Worm (Caenorhabditis elegans): Measurements from ENCODE around the gene C34C12.12.
A peak's percentile ranks its signal among the peaks of the same experiment; 100 is the strongest.

The C34C12.12 gene

DNA sequence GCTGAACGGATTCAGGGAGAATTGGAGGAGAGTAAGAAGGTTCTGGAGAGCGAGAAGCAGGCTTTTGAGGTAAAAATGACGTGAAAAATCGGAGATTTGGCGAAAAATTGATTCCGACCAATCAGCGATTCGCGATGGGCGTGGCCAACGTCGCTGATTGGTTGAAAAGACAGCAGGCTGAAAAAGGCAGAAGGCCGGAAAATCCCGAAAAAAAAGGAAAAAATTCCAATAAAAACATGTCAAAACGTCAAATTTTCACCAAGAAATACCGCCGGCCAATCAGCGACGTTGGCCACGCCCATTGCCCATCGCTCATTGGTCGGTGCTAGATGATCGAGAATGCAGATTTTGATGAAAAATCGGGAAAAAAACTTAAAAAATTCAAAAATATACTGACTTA, 35.5 kb upstream of the C34C12.12 start:
- TF ChIP-seq fos-1 (tag; optimal IDR thresholded peaks at IDR 0.05) (no peak), nfya-1 (tag; optimal IDR thresholded peaks at IDR 0.05; ENCODE audit: insufficient read depth) (peak; percentile 87), elt-3 (tag; optimal IDR thresholded peaks at IDR 0.05) (no peak)

DNA sequence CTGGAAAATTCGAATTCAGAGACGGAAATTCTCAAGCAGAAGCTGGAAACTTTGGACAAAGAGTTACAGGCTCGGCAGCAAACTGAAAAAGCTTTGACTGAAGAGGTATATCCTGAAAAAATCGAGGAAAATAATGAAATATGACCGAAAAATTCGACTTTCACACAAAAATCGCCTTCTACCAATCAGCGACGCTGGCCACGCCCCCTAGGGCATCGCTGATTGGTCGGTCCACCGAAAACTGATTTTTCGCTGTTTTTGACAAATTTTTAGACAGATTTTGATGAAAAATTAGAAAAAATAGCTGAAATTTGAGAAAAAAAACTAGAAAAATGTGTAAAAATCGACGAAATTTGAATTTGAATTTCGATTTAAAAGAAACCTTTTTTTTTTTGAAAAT, 34.1 kb upstream of the C34C12.12 start:
- TF ChIP-seq nfya-1 (tag; optimal IDR thresholded peaks at IDR 0.05; ENCODE audit: insufficient read depth), result peak; percentile 97
- no peak for TF ChIP-seq ceh-28 (tag; optimal IDR thresholded peaks at IDR 0.05)
- no peak for TF ChIP-seq ama-1 (optimal IDR thresholded peaks at IDR 0.05)

DNA sequence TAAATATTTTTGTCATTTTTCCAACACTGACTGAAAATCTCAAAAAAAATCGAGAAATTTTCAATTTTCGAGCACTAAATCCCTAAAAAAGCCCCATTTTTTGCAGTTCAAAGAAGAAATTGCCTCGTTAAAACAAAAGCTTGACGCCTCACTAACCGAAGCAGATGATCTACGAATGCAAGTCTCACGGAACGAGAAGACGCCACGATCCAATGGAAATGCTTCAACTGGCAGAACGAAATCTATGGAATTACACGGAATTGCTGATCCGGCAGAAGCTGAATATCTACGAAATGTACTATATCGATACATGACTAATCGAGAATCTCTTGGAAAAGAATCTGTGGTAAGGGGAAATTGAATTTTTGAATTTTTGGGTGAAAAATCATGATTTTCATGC, 29.1 kb upstream of the C34C12.12 start:
- no peak for TF ChIP-seq unc-39 (tag; optimal IDR thresholded peaks at IDR 0.05)
- TF ChIP-seq nhr-76 (tag; optimal IDR thresholded peaks at IDR 0.05), result no peak
- TF ChIP-seq pqm-1 (tag; optimal IDR thresholded peaks at IDR 0.05), result no peak
- no peak for TF ChIP-seq ztf-4 (tag; optimal IDR thresholded peaks at IDR 0.05)
- TF ChIP-seq R02D3.7 (tag; optimal IDR thresholded peaks at IDR 0.05), result no peak
- no peak for TF ChIP-seq nhr-12 (tag; optimal IDR thresholded peaks at IDR 0.05)
- TF ChIP-seq lin-39 (tag; optimal IDR thresholded peaks at IDR 0.05), result no peak
- TF ChIP-seq egl-27 (tag; optimal IDR thresholded peaks at IDR 0.05), result no peak
- no peak for TF ChIP-seq fkh-10 (GFP tag; optimal IDR thresholded peaks at IDR 0.05)
- no peak for TF ChIP-seq elt-2 (tag; optimal IDR thresholded peaks at IDR 0.05)
- no peak for TF ChIP-seq skn-1 (tag; optimal IDR thresholded peaks at IDR 0.05)

ce11 chrIII:3425438-3425837, 27.6 kb upstream of the C34C12.12 start, which contains the start of gene metl-18:
metl-18 (plus strand) TSS chrIII:3425738.
- TF ChIP-seq nhr-43 (tag; optimal IDR thresholded peaks at IDR 0.05; ENCODE audit: poor library complexity, severe bottlenecking) (no peak), hmg-11 (tag; optimal IDR thresholded peaks at IDR 0.05) (no peak), pha-4 (tag; optimal IDR thresholded peaks at IDR 0.05) (no peak), ztf-11 (tag; optimal IDR thresholded peaks at IDR 0.05) (no peak), tbx-2 (tag; optimal IDR thresholded peaks at IDR 0.05) (no peak), ama-1 (optimal IDR thresholded peaks at IDR 0.05) (no peak), ZK546.5 (tag; optimal IDR thresholded peaks at IDR 0.05) (no peak), nhr-12 (tag; optimal IDR thresholded peaks at IDR 0.05) (no peak), aly-2 (tag; optimal IDR thresholded peaks at IDR 0.05) (no peak), lsy-12 (tag; optimal IDR thresholded peaks at IDR 0.05) (no peak), sea-2 (GFP tag; optimal IDR thresholded peaks at IDR 0.05) (no peak), elt-1 (tag; optimal IDR thresholded peaks at IDR 0.05) (no peak), fkh-2 (tag; optimal IDR thresholded peaks at IDR 0.05) (no peak), elt-3 (tag; optimal IDR thresholded peaks at IDR 0.05) (no peak), nhr-11 (tag; optimal IDR thresholded peaks at IDR 0.05) (no peak), ztf-4 (tag; optimal IDR thresholded peaks at IDR 0.05) (no peak), nhr-77 (tag; optimal IDR thresholded peaks at IDR 0.05) (no peak), skn-1 (tag; optimal IDR thresholded peaks at IDR 0.05) (no peak)

DNA sequence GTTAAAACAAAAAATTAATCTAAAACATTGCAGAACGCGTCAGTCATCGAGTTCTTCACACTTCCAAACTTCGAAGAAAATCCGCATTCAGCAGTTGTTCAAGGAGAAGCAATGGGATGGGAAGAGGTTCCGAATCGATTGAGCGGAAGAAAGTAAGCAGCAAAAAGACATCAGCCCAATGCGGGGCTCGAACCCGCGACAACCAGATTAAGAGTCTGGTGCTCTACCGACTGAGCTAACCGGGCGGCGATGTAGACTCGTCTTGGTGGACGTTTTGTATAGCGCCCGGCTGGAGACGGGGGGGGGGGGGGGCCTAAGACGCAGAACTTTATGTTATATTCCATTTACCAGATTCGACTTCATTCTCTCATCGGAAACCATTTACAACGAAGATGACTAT, 26.3 kb upstream of the C34C12.12 start:
- TF ChIP-seq lin-15B (tag; optimal IDR thresholded peaks at IDR 0.05) (no peak), elt-2 (tag; optimal IDR thresholded peaks at IDR 0.05) (peak; percentile 2), nhr-43 (tag; optimal IDR thresholded peaks at IDR 0.05; ENCODE audit: poor library complexity, severe bottlenecking) (no peak), nfya-1 (tag; optimal IDR thresholded peaks at IDR 0.05; ENCODE audit: insufficient read depth) (peak; percentile 12)

DNA sequence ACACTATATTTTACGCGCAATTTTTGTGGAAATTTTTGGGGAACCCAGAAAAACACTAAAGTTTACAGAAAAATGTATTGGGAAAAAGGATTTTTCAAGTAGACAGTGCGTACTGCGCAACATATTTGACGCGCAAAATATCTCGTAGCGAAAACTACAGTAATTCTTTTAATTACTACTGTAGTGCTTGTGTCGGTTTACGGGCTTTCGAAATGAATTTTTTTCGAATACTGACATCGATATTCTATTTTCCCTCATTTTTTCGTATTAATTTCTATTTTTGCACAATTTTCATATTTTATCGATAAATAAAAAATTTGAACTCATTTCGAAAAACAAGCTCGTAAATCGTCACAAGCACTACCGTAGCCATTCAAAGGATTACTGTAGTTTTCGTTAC, 24.4 kb upstream of the C34C12.12 start:
- no peak for TF ChIP-seq ZK546.5 (tag; optimal IDR thresholded peaks at IDR 0.05)
- TF ChIP-seq R02D3.7 (tag; optimal IDR thresholded peaks at IDR 0.05), result no peak
- TF ChIP-seq nhr-43 (tag; optimal IDR thresholded peaks at IDR 0.05; ENCODE audit: poor library complexity, severe bottlenecking), result no peak

DNA sequence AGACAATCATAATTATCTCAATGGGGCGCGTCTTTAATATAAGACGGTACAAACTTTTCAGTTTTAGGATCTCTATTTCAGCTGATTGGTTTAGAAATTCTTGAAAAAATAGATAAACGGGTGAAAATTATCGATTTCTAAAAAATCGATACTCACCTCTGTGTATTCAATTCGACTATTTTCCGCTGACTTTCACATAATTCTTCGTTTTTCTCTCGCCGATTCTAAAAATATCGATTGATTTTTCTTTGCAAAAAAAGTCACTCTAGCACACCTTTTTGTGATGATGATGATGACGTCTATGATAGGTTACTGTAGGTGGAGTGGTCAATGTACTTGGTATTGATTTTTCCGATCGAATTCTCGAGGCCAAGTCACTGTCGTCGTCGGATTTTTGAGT, 23.2 kb upstream of the C34C12.12 start:
- no peak for TF ChIP-seq aly-2 (tag; optimal IDR thresholded peaks at IDR 0.05)
- TF ChIP-seq pha-4 (tag; optimal IDR thresholded peaks at IDR 0.05), result no peak
- no peak for TF ChIP-seq nhr-12 (tag; optimal IDR thresholded peaks at IDR 0.05)
- no peak for TF ChIP-seq elt-1 (tag; optimal IDR thresholded peaks at IDR 0.05)
- peak; percentile 76 for TF ChIP-seq ceh-28 (tag; optimal IDR thresholded peaks at IDR 0.05)
- TF ChIP-seq snpc-4 (tag; optimal IDR thresholded peaks at IDR 0.05), result no peak
- no peak for TF ChIP-seq lsy-12 (tag; optimal IDR thresholded peaks at IDR 0.05)
